Fruit fly (Drosophila melanogaster) S2 (cell line): ENCODE measurements around the gene Alg2.

ENCODE experiments used
- CG8478 ChIP-seq: fragments of >200 bp; optimal IDR thresholded peaks from 2 replicates; lab custom pipeline; 2018
- CTCF ChIP-seq, 2 experiments: fragments of >200 bp; optimal IDR thresholded peaks; 2 replicates each; lab custom pipeline; 2018

Gene Alg2

dm6 chr3L:3179474-3179873 lies 35.9 kb downstream of the Alg2 start:
- TF ChIP-seq CG8478 (no peak), CTCF (optimal IDR thresholded peaks at IDR 0.05; lab: Kevin White, UChicago) (no peak)

- TF ChIP-seq CG8478 (no peak), CTCF (optimal IDR thresholded peaks at IDR 0.05; lab: Kevin White, UChicago) (no peak)
These were observed 40.5 kb downstream of the Alg2 start, which contains the start of gene CG42494 for dm6 chr3L:3184104-3184503. Gene CG42494, plus strand, starts transcription at chr3L:3184404.

- no peak for TF ChIP-seq CTCF (optimal IDR thresholded peaks at IDR 0.05; lab: Kevin White, UChicago)
- TF ChIP-seq CG8478, result no peak
These were observed 42.8 kb downstream of the Alg2 start, which contains the start of gene CG32284 for dm6 chr3L:3186364-3186763. Gene CG32284, plus strand, starts transcription at chr3L:3186664.

DNA sequence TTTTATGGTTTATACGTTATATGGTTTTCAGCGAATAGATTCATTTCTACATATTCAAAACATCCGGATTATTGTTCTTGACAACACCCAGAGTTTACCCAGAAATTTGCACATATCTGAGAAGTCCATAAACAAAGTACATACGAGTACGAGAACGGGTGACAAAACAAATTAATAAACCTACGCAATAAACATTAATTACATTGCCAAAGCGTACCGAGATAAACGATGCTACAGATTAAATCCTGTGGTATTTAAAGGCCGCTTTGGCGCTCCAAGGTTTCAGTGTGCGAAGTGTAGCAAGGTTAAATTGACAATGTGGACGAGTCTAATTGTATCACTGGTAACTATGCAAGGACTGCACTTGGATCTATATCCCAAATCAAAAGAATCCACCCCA lies 43.7 kb downstream of the Alg2 start, which contains the start of gene CG14957:
CG14957 (plus strand) TSS at position 301 of the 400 bp plus-strand sequence.
- TF ChIP-seq CG8478 (no peak), CTCF (optimal IDR thresholded peaks at IDR 0.05; lab: Kevin White, UChicago) (no peak)

DNA sequence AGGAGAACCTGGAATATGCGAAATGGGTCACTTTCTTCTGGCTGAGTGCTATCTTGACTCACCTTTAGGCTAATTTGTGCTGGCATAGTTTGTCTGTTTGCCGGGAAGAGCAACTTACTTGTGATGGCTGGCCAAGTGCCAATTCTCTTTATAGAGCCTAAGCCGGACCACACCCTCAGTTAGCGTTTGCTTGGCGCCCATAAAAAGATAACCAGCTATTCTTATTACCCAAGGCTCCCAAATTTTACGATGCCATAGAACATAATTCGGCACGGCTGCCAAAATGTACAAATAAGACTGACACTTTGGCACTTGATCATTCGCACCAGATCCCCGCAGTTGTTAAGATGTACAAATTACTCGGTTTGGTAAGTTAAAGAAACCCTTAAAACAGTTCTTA lies 46.0 kb downstream of the Alg2 start, which contains the start of the genes CG42525 and CG14958:
CG42525 (minus strand) TSS at position 101 of the 400 bp plus-strand sequence.
CG14958 (plus strand) TSS at position 332 of the 400 bp plus-strand sequence.
- TF ChIP-seq CG8478 (no peak), CTCF (optimal IDR thresholded peaks at IDR 0.05; lab: Kevin White, UChicago) (no peak)

dm6 chr3L:3192333-3192894 lies 48.8 kb downstream of the Alg2 start, which contains the start of gene CG14965:
Gene CG14965, minus strand, starts transcription at chr3L:3192491.
- TF ChIP-seq CG8478 (no peak), CTCF (optimal IDR thresholded peaks at IDR 0.05; lab: Kevin White, UChicago) (no peak)

dm6 chr3L:3192912-3193311 lies 49.3 kb downstream of the Alg2 start, which contains the start of gene Hsp83:
Gene Hsp83, plus strand, starts transcription at chr3L:3192969.
- TF ChIP-seq CTCF (optimal IDR thresholded peaks at IDR 0.05; lab: Kevin White, UChicago), result no peak
- no peak for TF ChIP-seq CG8478

DNA sequence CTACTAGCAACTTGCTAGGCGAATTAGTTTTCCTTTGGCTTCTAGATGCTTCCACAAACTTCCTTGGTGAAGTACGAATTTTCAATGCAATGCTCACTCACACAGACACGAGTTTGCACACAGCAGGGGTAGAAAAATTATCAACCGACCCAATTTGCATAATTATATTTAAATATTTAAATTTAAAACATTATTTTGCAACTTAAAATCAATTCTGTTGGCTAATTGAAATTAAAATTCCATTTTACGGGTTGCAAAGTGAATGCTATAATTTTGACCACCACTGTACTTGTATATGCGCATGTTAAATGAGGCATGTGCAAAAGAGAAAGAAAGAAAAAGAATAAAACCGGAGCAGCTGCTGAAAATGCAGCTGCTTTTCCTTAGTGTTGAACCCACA lies 50.5 kb downstream of the Alg2 start:
- TF ChIP-seq CTCF (optimal IDR thresholded peaks at IDR 0.05; lab: Kevin White, UChicago) (no peak), CG8478 (no peak)
